Worm (Caenorhabditis elegans) whole organism, L3 larva: ENCODE data around the gene nol-10.

Experiments
- ama-1 ChIP-seq: fragments of 150-350 bp; optimal IDR thresholded peaks from 2 replicates; lab custom pipeline; 2018
- egl-27 ChIP-seq: sonication (generic microtip); optimal IDR thresholded peaks from 4 replicates; lab custom pipeline; 2017; ENCODE audit warnings: missing biosample characterization, missing genetic modification reagents, missing genetic modification characterization
- fkh-10 ChIP-seq: sonication (generic microtip); optimal IDR thresholded peaks from 2 replicates; lab custom pipeline; 2017; ENCODE audit warnings: missing biosample characterization, missing genetic modification reagents, missing genetic modification characterization
- hmg-11 ChIP-seq: sonication (generic microtip); optimal IDR thresholded peaks from 2 replicates; lab custom pipeline; 2016; ENCODE audit warnings: missing genetic modification characterization, missing compliant biosample characterization
- jun-1 ChIP-seq: fragments of 150-350 bp; optimal IDR thresholded peaks from 2 replicates; lab custom pipeline; 2014; ENCODE audit warnings: missing biosample characterization, missing genetic modification reagents, missing genetic modification characterization
- mdl-1 ChIP-seq: fragments of 150-350 bp; optimal IDR thresholded peaks from 2 replicates; lab custom pipeline; 2014; ENCODE audit warnings: missing biosample characterization, missing genetic modification characterization
- mml-1 ChIP-seq: fragments of 150-350 bp; sonication (generic microtip); optimal IDR thresholded peaks from 3 replicates; lab custom pipeline; 2014; ENCODE audit warnings: missing biosample characterization, missing genetic modification characterization
- nfya-1 ChIP-seq: sonication (generic microtip); optimal IDR thresholded peaks from 2 replicates; lab custom pipeline; 2017; ENCODE audit warnings: missing genetic modification characterization, mild to moderate bottlenecking, missing compliant biosample characterization, antibody characterized with exemption, moderate library complexity; ENCODE audit not compliant: insufficient read depth
- nhr-11 ChIP-seq: fragments of 150-350 bp; optimal IDR thresholded peaks from 2 replicates; lab custom pipeline; 2014; ENCODE audit warnings: missing biosample characterization, missing genetic modification characterization
- nhr-28 ChIP-seq: fragments of 150-350 bp; optimal IDR thresholded peaks from 2 replicates; lab custom pipeline; 2014; ENCODE audit warnings: missing biosample characterization, missing genetic modification characterization
- pha-4 ChIP-seq: fragments of 150-350 bp; optimal IDR thresholded peaks from 2 replicates; lab custom pipeline; 2014; ENCODE audit warnings: missing biosample characterization, missing genetic modification reagents, missing genetic modification characterization
- pqm-1 ChIP-seq: fragments of 150-350 bp; optimal IDR thresholded peaks from 2 replicates; lab custom pipeline; 2017; ENCODE audit warnings: missing biosample characterization, missing genetic modification characterization, inconsistent platforms
- snpc-4 ChIP-seq: fragments of 150-350 bp; optimal IDR thresholded peaks from 2 replicates; lab custom pipeline; 2014; ENCODE audit warnings: missing biosample characterization, missing genetic modification characterization
- ztf-11 ChIP-seq: fragments of 150-350 bp; optimal IDR thresholded peaks from 2 replicates; lab custom pipeline; 2014; ENCODE audit warnings: missing biosample characterization, missing genetic modification characterization

DNA sequence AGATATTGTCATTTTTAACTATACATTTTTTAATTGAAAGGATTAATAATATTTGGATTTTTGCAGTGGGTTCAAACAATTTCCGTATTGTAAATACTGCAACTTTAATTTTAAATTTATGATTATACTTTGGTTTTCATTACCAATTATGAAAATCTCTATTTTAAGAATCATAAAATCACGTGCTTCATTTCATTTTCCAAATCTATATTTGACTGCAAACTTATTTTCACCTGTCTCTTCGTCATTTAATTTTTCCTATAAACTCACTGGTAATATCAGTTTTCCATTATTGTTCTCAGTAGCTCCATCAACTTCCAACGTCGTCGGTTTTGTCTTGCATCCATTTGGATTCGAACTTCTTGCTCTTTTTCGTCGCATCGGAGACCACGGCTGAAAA is 48.0 kb upstream of the nol-10 start, which contains the start of gene R05G6.1:
- TF ChIP-seq mml-1 (no peak), nhr-11 (tag; lab: Kevin White, UChicago) (no peak), jun-1 (tag; lab: Kevin White, UChicago) (no peak), pqm-1 (tag; lab: Kevin White, UChicago) (no peak), mdl-1 (tag; lab: Kevin White, UChicago) (no peak), nhr-28 (tag; lab: Kevin White, UChicago) (no peak), hmg-11 (tag; lab: Kevin White, UChicago) (no peak), ama-1 (lab: Kevin White, UChicago) (no peak), snpc-4 (tag; lab: Kevin White, UChicago) (no peak), nfya-1 (tag; lab: Kevin White, UChicago) (no peak), ztf-11 (no peak), egl-27 (tag; lab: Kevin White, UChicago) (no peak), pha-4 (tag; lab: Kevin White, UChicago) (no peak), fkh-10 (GFP tag; lab: Kevin White, UChicago) (no peak)
